Worm (Caenorhabditis elegans) whole organism, L4/young adult: Measurements from ENCODE around the gene algn-14.

Experiments used
- W03F9.2 ChIP-seq: fragments of 150-350 bp; optimal IDR thresholded peaks from 2 replicates; lab custom pipeline; 2014; ENCODE audit warnings: missing biosample characterization, missing genetic modification characterization
- dao-5 ChIP-seq: sonication (generic microtip); optimal IDR thresholded peaks from 2 replicates; lab custom pipeline; 2016; ENCODE audit warnings: missing genotype, missing genetic modification characterization, moderate library complexity, missing compliant biosample characterization
- him-1 ChIP-seq: sonication (generic microtip); optimal IDR thresholded peaks from 2 replicates; lab custom pipeline; 2016; ENCODE audit warnings: missing genotype, missing genetic modification reagents, missing genetic modification characterization, missing compliant biosample characterization

Gene algn-14

DNA sequence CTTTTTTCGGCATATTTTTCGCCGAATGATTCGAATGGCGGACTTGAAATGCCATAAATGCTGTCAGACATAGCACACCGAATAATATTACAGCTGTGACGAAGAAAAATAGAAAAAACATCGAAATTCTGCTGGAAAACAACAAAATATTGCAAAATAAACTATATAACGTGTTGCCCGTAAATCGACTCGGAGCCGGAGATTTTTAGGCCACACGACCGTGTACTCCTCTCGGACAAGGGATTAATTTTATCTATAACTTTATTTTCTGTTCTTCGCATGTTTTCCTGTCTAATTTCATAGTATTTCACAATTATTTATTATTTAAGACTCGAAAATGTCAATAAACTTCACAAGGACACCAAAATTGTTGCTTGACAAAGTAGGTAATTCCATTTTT is at the start of gene algn-14, which contains the start of gene M02B7.2:
algn-14 (minus strand) TSS at position 175 of the 400 bp plus-strand sequence.
M02B7.2 (plus strand) TSS at position 330 of the 400 bp plus-strand sequence.
- TF ChIP-seq him-1 (tag; lab: Kevin White, UChicago) (no peak), W03F9.2 (tag; lab: Kevin White, UChicago) (peak; percentile 49)

ce11 chrIV:3848985-3849384 is 45.8 kb upstream of the algn-14 start:
- TF ChIP-seq dao-5 = no peak
- TF ChIP-seq him-1 (tag; lab: Kevin White, UChicago) = no peak
- TF ChIP-seq W03F9.2 (tag; lab: Kevin White, UChicago) = no peak

ce11 chrIV:3847489-3847888 is 44.3 kb upstream of the algn-14 start:
- no peak for TF ChIP-seq him-1 (tag; lab: Kevin White, UChicago)
- no peak for TF ChIP-seq dao-5
- TF ChIP-seq W03F9.2 (tag; lab: Kevin White, UChicago) = no peak

DNA sequence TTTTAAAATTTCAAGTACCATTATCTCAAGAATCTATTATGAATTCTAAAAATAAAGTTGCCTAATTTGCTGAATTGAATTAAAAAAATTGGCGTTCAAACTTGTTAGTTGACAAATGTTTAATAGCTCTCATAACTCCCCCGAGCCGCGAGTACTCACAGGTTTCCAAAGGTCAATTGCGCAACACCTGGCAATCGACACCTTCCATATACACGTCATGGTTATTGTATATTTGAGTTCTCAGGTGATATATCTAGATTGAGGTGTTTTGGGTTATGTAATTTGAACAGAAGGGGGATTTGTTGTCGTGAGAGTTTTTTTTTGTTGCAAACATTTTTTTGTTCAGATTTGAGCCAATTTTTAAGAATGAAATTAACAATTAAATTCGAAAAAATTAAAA is 41.4 kb upstream of the algn-14 start:
- TF ChIP-seq W03F9.2 (tag; lab: Kevin White, UChicago) (no peak), him-1 (tag; lab: Kevin White, UChicago) (no peak), dao-5 (no peak)

- TF ChIP-seq W03F9.2 (tag; lab: Kevin White, UChicago) (no peak), dao-5 (no peak), him-1 (tag; lab: Kevin White, UChicago) (no peak)
Measured at ce11 chrIV:3844004-3844403, 40.8 kb upstream of the algn-14 start.

ce11 chrIV:3843019-3843527 is 39.8 kb upstream of the algn-14 start:
- no peak for TF ChIP-seq him-1 (tag; lab: Kevin White, UChicago)
- no peak for TF ChIP-seq dao-5
- no peak for TF ChIP-seq W03F9.2 (tag; lab: Kevin White, UChicago)

- no peak for TF ChIP-seq W03F9.2 (tag; lab: Kevin White, UChicago)
- TF ChIP-seq dao-5 = no peak
- TF ChIP-seq him-1 (tag; lab: Kevin White, UChicago) = no peak
Measured at ce11 chrIV:3841607-3842006, 38.4 kb upstream of the algn-14 start.

DNA sequence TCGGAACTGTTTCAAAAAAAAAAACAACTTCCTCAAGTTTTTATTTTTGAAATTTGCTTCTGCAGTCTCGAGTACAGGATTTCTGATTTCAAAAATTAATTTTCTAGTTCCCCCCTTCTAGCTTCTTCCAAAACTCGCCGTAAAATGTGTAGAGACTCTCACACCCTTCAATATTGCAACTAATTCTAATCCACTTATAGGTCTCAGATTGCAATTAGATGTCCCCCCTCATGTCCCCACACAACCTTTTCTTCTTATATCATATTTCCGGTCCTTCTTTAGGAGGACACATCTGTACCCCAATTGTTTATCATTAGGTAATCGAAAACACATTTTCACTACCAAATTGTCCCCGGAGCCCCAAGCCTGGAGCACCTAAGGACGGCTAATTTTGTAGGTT is 37.3 kb upstream of the algn-14 start:
- TF ChIP-seq dao-5 (no peak), him-1 (tag; lab: Kevin White, UChicago) (no peak), W03F9.2 (tag; lab: Kevin White, UChicago) (no peak)

- TF ChIP-seq dao-5 = no peak
- TF ChIP-seq W03F9.2 (tag; lab: Kevin White, UChicago) = no peak
- TF ChIP-seq him-1 (tag; lab: Kevin White, UChicago) = no peak
Measured at ce11 chrIV:3839420-3839819, 36.2 kb upstream of the algn-14 start, which contains the start of gene F28F9.2. TSS of gene F28F9.2 (plus strand) at chrIV:3839720.

ce11 chrIV:3838687-3839086 is 35.5 kb upstream of the algn-14 start:
- no peak for TF ChIP-seq dao-5
- no peak for TF ChIP-seq W03F9.2 (tag; lab: Kevin White, UChicago)
- no peak for TF ChIP-seq him-1 (tag; lab: Kevin White, UChicago)

DNA sequence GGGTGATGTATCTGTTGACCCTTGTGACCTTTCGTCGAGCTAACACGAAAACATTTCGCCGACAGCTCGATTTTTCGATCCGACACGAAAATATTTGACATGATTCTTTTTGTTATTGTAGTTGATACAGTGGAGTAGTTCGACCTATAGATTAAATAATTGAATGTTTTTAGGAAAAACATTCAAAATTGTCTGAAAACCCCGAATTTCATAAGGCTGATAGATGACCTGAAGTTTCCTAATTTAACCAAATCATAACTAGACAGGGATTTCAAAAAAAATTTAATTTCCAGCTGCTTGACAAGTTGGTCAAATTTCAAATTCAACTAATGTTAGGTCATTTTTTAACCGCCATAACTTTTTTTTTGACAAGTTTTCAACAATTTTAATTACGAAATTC is 31.8 kb upstream of the algn-14 start, which contains the start of gene cal-3:
cal-3 (minus strand) TSS at position 101 of the 400 bp plus-strand sequence.
- TF ChIP-seq dao-5 (no peak), W03F9.2 (tag; lab: Kevin White, UChicago) (no peak), him-1 (tag; lab: Kevin White, UChicago) (no peak)

- TF ChIP-seq him-1 (tag; lab: Kevin White, UChicago) (no peak), dao-5 (no peak), W03F9.2 (tag; lab: Kevin White, UChicago) (no peak)
Measured at ce11 chrIV:3833778-3834177, 30.6 kb upstream of the algn-14 start.

DNA sequence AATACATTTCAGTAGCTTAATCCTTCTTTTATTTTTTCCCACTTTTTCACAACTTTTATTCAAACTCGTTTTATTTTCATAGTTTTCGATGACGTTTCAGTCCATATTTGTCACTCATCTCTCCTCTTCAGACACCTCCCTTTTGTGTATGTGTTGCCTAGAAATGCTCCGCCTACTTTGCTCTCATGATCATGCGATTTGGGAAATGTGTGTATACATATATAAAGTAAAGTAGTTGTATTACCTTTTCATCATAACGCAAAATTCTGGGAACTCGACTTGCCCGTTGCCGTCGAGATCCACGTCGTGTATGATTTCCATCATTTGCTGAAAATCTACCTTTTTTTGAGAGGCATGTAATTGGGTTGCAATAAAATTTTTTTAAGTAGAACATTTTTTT is 28.8 kb upstream of the algn-14 start:
- TF ChIP-seq W03F9.2 (tag; lab: Kevin White, UChicago) = no peak
- TF ChIP-seq him-1 (tag; lab: Kevin White, UChicago) = no peak
- no peak for TF ChIP-seq dao-5

DNA sequence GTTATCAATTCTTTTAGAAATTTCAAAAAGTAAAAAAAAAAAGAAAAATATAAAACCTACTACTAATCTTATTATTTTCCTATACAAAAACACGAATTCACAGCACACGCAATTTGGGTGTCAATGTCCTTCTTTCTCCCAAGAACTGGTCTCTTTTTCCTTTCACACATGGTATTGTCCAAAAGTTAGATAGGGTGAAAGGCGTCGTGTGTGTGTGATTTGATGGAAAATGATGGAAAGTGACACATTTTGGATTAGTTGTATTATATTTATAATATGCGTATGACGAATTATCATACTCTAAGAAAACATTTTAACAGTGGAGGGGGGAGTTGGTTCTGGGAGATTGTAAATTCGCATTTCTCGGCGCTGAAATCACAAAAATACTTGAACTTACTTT is 24.5 kb upstream of the algn-14 start:
- TF ChIP-seq W03F9.2 (tag; lab: Kevin White, UChicago) (no peak), him-1 (tag; lab: Kevin White, UChicago) (no peak), dao-5 (no peak)

- TF ChIP-seq dao-5 (no peak), him-1 (tag; lab: Kevin White, UChicago) (no peak), W03F9.2 (tag; lab: Kevin White, UChicago) (no peak)
Measured at ce11 chrIV:3826590-3827128, 23.4 kb upstream of the algn-14 start, which contains the start of gene F28F9.3. TSS of gene F28F9.3 (plus strand) at chrIV:3826890.
